Worm (Caenorhabditis elegans) whole organism, L3 larva: ENCODE results near the gene str-6.

Experiments
- ZK546.5 ChIP-seq: sonication (generic microtip); optimal IDR thresholded peaks from 2 replicates; lab custom pipeline; 2017; ENCODE audit warnings: missing biosample characterization, missing genetic modification characterization
- aly-2 ChIP-seq: fragments of 150-350 bp; optimal IDR thresholded peaks from 2 replicates; lab custom pipeline; 2014; ENCODE audit warnings: missing biosample characterization, missing genetic modification characterization
- ama-1 ChIP-seq: fragments of 150-350 bp; optimal IDR thresholded peaks from 2 replicates; lab custom pipeline; 2018
- ceh-28 ChIP-seq: fragments of 150-350 bp; optimal IDR thresholded peaks from 2 replicates; lab custom pipeline; 2014; ENCODE audit warnings: missing biosample characterization, missing genetic modification reagents, missing genetic modification characterization
- ceh-82 ChIP-seq: fragments of 150-350 bp; optimal IDR thresholded peaks from 2 replicates; lab custom pipeline; 2014; ENCODE audit warnings: missing biosample characterization, missing genetic modification characterization
- ceh-9 ChIP-seq: sonication (generic microtip); optimal IDR thresholded peaks from 2 replicates; lab custom pipeline; 2018; ENCODE audit warnings: missing biosample characterization, missing genetic modification characterization
- egl-27 ChIP-seq: sonication (generic microtip); optimal IDR thresholded peaks from 4 replicates; lab custom pipeline; 2017; ENCODE audit warnings: missing biosample characterization, missing genetic modification reagents, missing genetic modification characterization
- egl-5 ChIP-seq: fragments of 150-350 bp; optimal IDR thresholded peaks from 2 replicates; lab custom pipeline; 2017; ENCODE audit warnings: missing biosample characterization, missing genetic modification reagents, missing genetic modification characterization, inconsistent platforms
- elt-1 ChIP-seq: fragments of 150-350 bp; optimal IDR thresholded peaks from 2 replicates; lab custom pipeline; 2014; ENCODE audit warnings: missing biosample characterization, missing genetic modification characterization
- elt-2 ChIP-seq: sonication (generic microtip); optimal IDR thresholded peaks from 2 replicates; lab custom pipeline; 2016; ENCODE audit warnings: missing genetic modification reagents, mild to moderate bottlenecking, missing genetic modification characterization, missing compliant biosample characterization
- elt-3 ChIP-seq, 3 experiments: fragments of 150-350 bp in 1 of 3; sonication (generic microtip) in 2 of 3; optimal IDR thresholded peaks; 2 replicates in 2 of 3; 4 replicates in 1 of 3; lab custom pipeline; 2014 to 2017; ENCODE audit warnings: missing biosample characterization in 3 of 3, missing genetic modification characterization in 3 of 3
- fkh-10 ChIP-seq: sonication (generic microtip); optimal IDR thresholded peaks from 2 replicates; lab custom pipeline; 2017; ENCODE audit warnings: missing biosample characterization, missing genetic modification reagents, missing genetic modification characterization
- fkh-2 ChIP-seq: fragments of 150-350 bp; optimal IDR thresholded peaks from 2 replicates; lab custom pipeline; 2014; ENCODE audit warnings: missing biosample characterization, missing genetic modification reagents, missing genetic modification characterization
- fos-1 ChIP-seq: fragments of 150-350 bp; optimal IDR thresholded peaks from 2 replicates; lab custom pipeline; 2014; ENCODE audit warnings: missing biosample characterization, missing genetic modification characterization
- hmg-11 ChIP-seq: sonication (generic microtip); optimal IDR thresholded peaks from 2 replicates; lab custom pipeline; 2016; ENCODE audit warnings: missing genetic modification characterization, missing compliant biosample characterization
- jun-1 ChIP-seq: fragments of 150-350 bp; optimal IDR thresholded peaks from 2 replicates; lab custom pipeline; 2014; ENCODE audit warnings: missing biosample characterization, missing genetic modification reagents, missing genetic modification characterization
- lin-15B ChIP-seq: fragments of 150-350 bp; optimal IDR thresholded peaks from 2 replicates; lab custom pipeline; 2014; ENCODE audit warnings: missing biosample characterization, missing genetic modification characterization
- lin-39 ChIP-seq: fragments of 150-350 bp; optimal IDR thresholded peaks from 2 replicates; lab custom pipeline; 2018; ENCODE audit warnings: missing biosample characterization, missing genetic modification reagents, missing genetic modification characterization
- lsy-12 ChIP-seq: sonication (generic microtip); optimal IDR thresholded peaks from 2 replicates; lab custom pipeline; 2016; ENCODE audit warnings: mild to moderate bottlenecking, missing genetic modification characterization, missing compliant biosample characterization
- mdl-1 ChIP-seq: fragments of 150-350 bp; optimal IDR thresholded peaks from 2 replicates; lab custom pipeline; 2014; ENCODE audit warnings: missing biosample characterization, missing genetic modification characterization
- nfya-1 ChIP-seq: sonication (generic microtip); optimal IDR thresholded peaks from 2 replicates; lab custom pipeline; 2017; ENCODE audit warnings: missing genetic modification characterization, mild to moderate bottlenecking, missing compliant biosample characterization, antibody characterized with exemption, moderate library complexity; ENCODE audit not compliant: insufficient read depth
- nhr-23 ChIP-seq: fragments of 150-350 bp; optimal IDR thresholded peaks from 2 replicates; lab custom pipeline; 2014; ENCODE audit warnings: missing biosample characterization, missing genetic modification reagents, missing genetic modification characterization
- nhr-237 ChIP-seq: fragments of 150-350 bp; optimal IDR thresholded peaks from 2 replicates; lab custom pipeline; 2014; ENCODE audit warnings: missing biosample characterization, missing genetic modification characterization
- nhr-28 ChIP-seq: fragments of 150-350 bp; optimal IDR thresholded peaks from 2 replicates; lab custom pipeline; 2014; ENCODE audit warnings: missing biosample characterization, missing genetic modification characterization
- nhr-43 ChIP-seq: sonication (generic microtip); optimal IDR thresholded peaks from 2 replicates; lab custom pipeline; 2016; ENCODE audit warnings: mild to moderate bottlenecking, missing genetic modification characterization, missing compliant biosample characterization; ENCODE audit not compliant: poor library complexity, severe bottlenecking
- nhr-67 ChIP-seq: fragments of 150-350 bp; optimal IDR thresholded peaks from 2 replicates; lab custom pipeline; 2014; ENCODE audit warnings: missing biosample characterization, missing genetic modification characterization
- nhr-76 ChIP-seq: fragments of 150-350 bp; sonication (generic microtip); optimal IDR thresholded peaks from 5 replicates; lab custom pipeline; 2014; ENCODE audit warnings: missing biosample characterization, missing genetic modification characterization
- nhr-77 ChIP-seq: fragments of 150-350 bp; optimal IDR thresholded peaks from 2 replicates; lab custom pipeline; 2014; ENCODE audit warnings: missing biosample characterization, missing genetic modification characterization
- pha-4 ChIP-seq: fragments of 150-350 bp; optimal IDR thresholded peaks from 2 replicates; lab custom pipeline; 2014; ENCODE audit warnings: missing biosample characterization, missing genetic modification reagents, missing genetic modification characterization
- pqm-1 ChIP-seq: fragments of 150-350 bp; optimal IDR thresholded peaks from 2 replicates; lab custom pipeline; 2017; ENCODE audit warnings: missing biosample characterization, missing genetic modification characterization, inconsistent platforms
- skn-1 ChIP-seq: fragments of 150-350 bp; optimal IDR thresholded peaks from 2 replicates; lab custom pipeline; 2014; ENCODE audit warnings: missing biosample characterization, missing genetic modification characterization
- snpc-4 ChIP-seq: fragments of 150-350 bp; optimal IDR thresholded peaks from 2 replicates; lab custom pipeline; 2014; ENCODE audit warnings: missing biosample characterization, missing genetic modification characterization
- tbx-2 ChIP-seq: sonication (generic microtip); optimal IDR thresholded peaks from 2 replicates; lab custom pipeline; 2016; ENCODE audit warnings: mild to moderate bottlenecking, missing genetic modification characterization, missing compliant biosample characterization
- unc-62 ChIP-seq: fragments of 150-350 bp; sonication (generic microtip); optimal IDR thresholded peaks from 4 replicates; lab custom pipeline; 2014; ENCODE audit warnings: missing biosample characterization, missing genetic modification reagents, missing genetic modification characterization
- zag-1 ChIP-seq: fragments of 150-350 bp; optimal IDR thresholded peaks from 2 replicates; lab custom pipeline; 2014; ENCODE audit warnings: missing biosample characterization, missing genetic modification characterization
- ztf-11 ChIP-seq: fragments of 150-350 bp; optimal IDR thresholded peaks from 2 replicates; lab custom pipeline; 2014; ENCODE audit warnings: missing biosample characterization, missing genetic modification characterization
- ztf-4 ChIP-seq: fragments of 150-350 bp; optimal IDR thresholded peaks from 2 replicates; lab custom pipeline; 2014; ENCODE audit warnings: missing biosample characterization, missing genetic modification characterization

str-6 gene

DNA sequence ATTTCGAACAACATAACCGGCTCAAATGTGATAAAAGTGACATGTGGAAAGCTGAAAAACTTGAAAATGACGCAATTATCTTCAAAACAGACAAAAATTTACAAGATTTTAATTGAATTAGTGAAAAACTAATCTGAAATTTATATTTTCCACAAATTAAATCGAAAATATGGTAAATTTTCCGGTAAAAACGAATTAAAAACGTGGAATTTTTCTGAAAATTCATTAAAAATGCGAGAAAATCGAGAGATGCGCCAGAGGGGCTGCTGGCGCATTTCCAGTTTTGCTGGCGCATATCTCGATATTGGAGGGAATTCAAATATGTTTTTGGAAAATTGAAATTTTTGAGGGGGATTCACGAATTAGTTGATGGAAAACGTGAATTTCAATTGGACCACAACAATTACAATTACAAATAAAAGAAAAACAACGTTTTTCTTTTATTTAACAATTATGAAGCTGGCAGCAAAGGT lies 16.1 kb upstream of the str-6 start, which contains the start of the genes haf-3 and F57A10.2 (continued):
- TF ChIP-seq nhr-43 (peak; percentile 90), ceh-28 (tag; lab: Kevin White, UChicago) (peak; percentile 78), elt-1 (tag; lab: Kevin White, UChicago) (peak; percentile 26), hmg-11 (peak; percentile 82), nhr-28 (tag; lab: Kevin White, UChicago) (no peak), nhr-77 (tag; lab: Kevin White, UChicago) (peak; percentile 80), snpc-4 (peak; percentile 90), nhr-76 (tag; lab: Kevin White, UChicago) (no peak), egl-27 (tag; lab: Kevin White, UChicago) (peak; percentile 33), lin-39 (tag; lab: Kevin White, UChicago) (peak; percentile 62), ceh-82 (tag; lab: Kevin White, UChicago) (peak; percentile 87), fos-1 (tag; lab: Kevin White, UChicago) (no peak), nfya-1 (tag; lab: Kevin White, UChicago) (peak; percentile 89), skn-1 (tag; lab: Kevin White, UChicago) (peak; percentile 49), egl-5 (tag; lab: Kevin White, UChicago) (peak; percentile 80), lsy-12 (tag; lab: Kevin White, UChicago) (peak; percentile 78), pha-4 (peak; percentile 94), elt-3 (tag; optimal IDR thresholded peaks at IDR 0.05; lab: Kevin White, UChicago) (no peak), unc-62 (no peak), zag-1 (tag; lab: Kevin White, UChicago) (peak; percentile 51), fkh-10 (GFP tag; lab: Kevin White, UChicago) (peak; percentile 34), nhr-237 (no peak), lin-15B (tag; lab: Kevin White, UChicago) (peak; percentile 93), pqm-1 (tag; lab: Kevin White, UChicago) (peak; percentile 54), mdl-1 (no peak)

DNA sequence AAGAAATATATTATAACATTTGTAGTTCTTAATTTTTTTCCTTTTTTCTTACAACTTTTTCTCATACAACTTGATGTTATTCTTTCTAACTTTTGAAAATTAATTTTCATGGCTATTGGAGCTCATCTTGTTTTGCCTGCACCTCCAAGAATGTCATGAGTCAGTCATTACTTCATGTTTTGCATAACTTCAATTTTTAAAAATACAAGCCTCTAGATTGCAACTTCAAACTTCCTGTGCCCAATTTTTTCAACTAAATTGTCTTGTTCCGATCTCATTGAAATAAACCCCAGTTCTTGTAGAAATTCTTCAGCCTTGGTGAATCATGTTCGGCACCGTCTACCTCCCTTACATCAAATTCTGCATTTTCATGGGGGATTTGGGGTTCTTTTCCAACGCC lies 8.4 kb upstream of the str-6 start, which contains the start of gene str-9:
Gene str-9, plus strand, starts transcription at position 301 of the 400 bp plus-strand sequence.
- TF ChIP-seq ZK546.5 (tag; lab: Kevin White, UChicago), result no peak
- no peak for TF ChIP-seq nhr-43
- no peak for TF ChIP-seq jun-1 (tag; lab: Kevin White, UChicago)
- TF ChIP-seq unc-62, result no peak
- TF ChIP-seq nhr-76 (tag; lab: Kevin White, UChicago), result no peak
- TF ChIP-seq lsy-12 (tag; lab: Kevin White, UChicago), result no peak
- no peak for TF ChIP-seq nhr-67 (tag; lab: Kevin White, UChicago)
- no peak for TF ChIP-seq egl-5 (tag; lab: Kevin White, UChicago)
- TF ChIP-seq, all 47 proteins: peak for 0

DNA sequence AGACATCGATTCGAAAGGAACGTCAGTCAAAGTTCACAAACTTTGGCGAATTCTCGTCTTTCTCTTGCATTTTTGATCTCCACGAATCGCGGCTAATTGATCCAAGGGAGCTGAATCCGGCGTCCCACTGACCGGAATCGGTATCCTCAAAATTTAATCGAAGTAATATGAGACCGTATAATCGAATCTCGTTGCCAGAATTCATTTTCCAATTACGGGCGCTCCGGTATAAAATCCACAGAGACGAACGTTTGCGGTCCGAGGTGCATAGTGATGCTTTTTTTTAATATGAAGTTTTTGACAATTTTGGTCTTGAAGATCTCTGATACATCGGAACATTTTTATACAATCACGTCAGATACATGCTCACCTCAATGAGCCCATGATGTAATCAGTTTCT lies 7.6 kb upstream of the str-6 start:
- TF ChIP-seq zag-1 (tag; lab: Kevin White, UChicago) (no peak), elt-2 (tag; lab: Kevin White, UChicago) (no peak), egl-27 (tag; lab: Kevin White, UChicago) (no peak), pqm-1 (tag; lab: Kevin White, UChicago) (no peak), fkh-2 (tag; lab: Kevin White, UChicago) (no peak), ceh-9 (tag; lab: Kevin White, UChicago) (no peak), lin-15B (tag; lab: Kevin White, UChicago) (no peak), aly-2 (tag; lab: Kevin White, UChicago) (no peak), ztf-11 (tag; lab: Kevin White, UChicago) (no peak), pha-4 (no peak), tbx-2 (tag; lab: Kevin White, UChicago) (no peak), nhr-23 (tag; lab: Kevin White, UChicago) (no peak), ama-1 (lab: Kevin White, UChicago) (no peak), elt-3 (tag; optimal IDR thresholded peaks at IDR 0.05; lab: Kevin White, UChicago) (no peak), elt-1 (tag; lab: Kevin White, UChicago) (no peak), nhr-77 (tag; lab: Kevin White, UChicago) (no peak), ztf-4 (tag; lab: Kevin White, UChicago) (no peak)
